Worm (Caenorhabditis elegans): ENCODE data around the gene cest-1.1.

ce11 chrV:14171284-14171683 lies 4.8 kb upstream of the cest-1.1 start, which contains the start of gene cest-2.1:
- no peak for TF ChIP-seq T22C8.4 (GFP tag; IDR thresholded peaks at IDR 0.05)
- no peak for TF ChIP-seq cog-1 (tag; optimal IDR thresholded peaks at IDR 0.05)
- TF ChIP-seq flt-1 (GFP tag; IDR thresholded peaks at IDR 0.05) = no peak
- no peak for TF ChIP-seq ztf-29 (GFP tag; IDR thresholded peaks at IDR 0.05)
- TF ChIP-seq ztf-23 (GFP tag; IDR thresholded peaks at IDR 0.05) = no peak
- TF ChIP-seq ref-1 (GFP tag; conservative IDR thresholded peaks at IDR 0.05) = no peak
- no peak for TF ChIP-seq tab-1 (GFP tag; IDR thresholded peaks at IDR 0.05)

Measured in whole organism, midembryonic.